Fruit fly (Drosophila melanogaster): ENCODE data around the gene CycJ.
A peak's percentile ranks its signal among the peaks of the same experiment; 100 is the strongest.

Gene CycJ

DNA sequence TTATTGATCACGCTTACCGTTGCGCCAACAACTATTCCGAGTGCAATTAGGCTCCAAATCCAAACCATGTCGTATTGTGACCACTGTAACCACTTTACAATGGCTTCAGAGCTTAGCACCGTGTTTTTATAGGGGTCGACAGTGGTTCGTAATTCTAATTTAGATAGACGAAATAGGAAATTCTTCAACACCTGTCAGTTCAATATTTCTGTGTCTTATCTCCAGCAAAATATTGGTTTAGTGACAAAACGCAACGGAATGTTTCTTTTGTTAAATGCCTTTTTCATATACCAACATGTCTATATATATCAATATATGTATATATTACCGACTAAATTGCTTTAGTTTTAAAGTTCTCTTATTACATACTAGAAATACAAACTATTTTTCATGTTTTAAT is 18.3 kb downstream of the CycJ start, which contains the start of gene CG43074:
CG43074 (minus strand) TSS at position 101 of the 400 bp plus-strand sequence.
- TF ChIP-seq CG8632 (GFP tag; optimal IDR thresholded peaks at IDR 0.05): no peak
- TF ChIP-seq acj6 (GFP tag; optimal IDR thresholded peaks at IDR 0.05): no peak
- no peak for TF ChIP-seq Eip78C (GFP tag)
- no peak for TF ChIP-seq Eip75B (GFP tag; optimal IDR thresholded peaks at IDR 0.05)
- TF ChIP-seq lz (GFP tag; optimal IDR thresholded peaks at IDR 0.05): no peak
- TF ChIP-seq Hr38 (GFP tag; optimal IDR thresholded peaks at IDR 0.05): no peak
- TF ChIP-seq CG32006 (GFP tag; optimal IDR thresholded peaks at IDR 0.05): no peak
- TF ChIP-seq CG1621 (tag; optimal IDR thresholded peaks at IDR 0.05): no peak
- TF ChIP-seq svp (GFP tag): no peak
- TF ChIP-seq Met (GFP tag; optimal IDR thresholded peaks at IDR 0.05): no peak
- no peak for TF ChIP-seq ss (GFP tag; optimal IDR thresholded peaks at IDR 0.05)
- no peak for TF ChIP-seq CG15336 (GFP tag; IDR thresholded peaks at IDR 0.05)
- no peak for TF ChIP-seq salr (GFP tag; optimal IDR thresholded peaks at IDR 0.05)

DNA sequence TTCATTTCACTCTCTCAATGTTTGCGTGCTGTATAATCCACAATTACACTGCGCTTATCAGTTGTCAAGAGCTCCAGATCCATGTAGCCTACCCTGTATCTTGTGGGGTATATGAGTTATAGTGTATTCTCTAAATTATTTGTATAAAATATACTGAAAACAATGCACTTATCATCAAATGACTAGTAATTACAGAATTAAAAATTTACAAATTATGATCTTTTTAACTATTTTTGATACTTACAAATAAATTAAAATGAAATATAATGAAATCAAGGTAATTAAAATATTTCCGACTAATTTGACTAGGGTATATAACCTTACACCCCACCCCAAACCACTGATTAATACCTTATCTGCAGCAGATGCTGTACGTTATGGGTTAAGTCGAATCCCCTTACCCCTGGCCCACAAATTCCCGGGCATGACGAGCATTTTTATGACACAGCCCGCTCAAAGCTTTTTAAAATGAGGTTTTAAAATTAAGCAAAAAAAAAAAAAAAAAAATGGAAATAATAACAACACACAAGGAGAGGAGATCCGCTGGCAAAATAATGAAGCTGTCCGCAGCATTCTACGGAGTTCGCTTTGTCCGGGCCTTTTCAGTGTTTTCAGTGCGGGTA is 19.0 kb downstream of the CycJ start:
- peak; percentile 14 for TF ChIP-seq CG34406 (GFP tag; optimal IDR thresholded peaks at IDR 0.05)
- TF ChIP-seq CG6792 (GFP tag; optimal IDR thresholded peaks at IDR 0.05): no peak
- TF ChIP-seq Hr38 (GFP tag; optimal IDR thresholded peaks at IDR 0.05): no peak
- no peak for TF ChIP-seq Blimp-1 (GFP tag; optimal IDR thresholded peaks at IDR 0.05)
- TF ChIP-seq Ets96B (tag; optimal IDR thresholded peaks at IDR 0.05): peak; percentile 31
- TF ChIP-seq fkh (GFP tag; optimal IDR thresholded peaks at IDR 0.05): no peak
- TF ChIP-seq CG10669 (GFP tag; optimal IDR thresholded peaks at IDR 0.05): no peak
- TF ChIP-seq Hr39 (GFP tag; optimal IDR thresholded peaks at IDR 0.05): no peak
- TF ChIP-seq cyc (GFP tag; optimal IDR thresholded peaks at IDR 0.05): no peak
- no peak for TF ChIP-seq dsx (GFP tag; optimal IDR thresholded peaks at IDR 0.05; ENCODE audit: poor library complexity, severe bottlenecking)
- TF ChIP-seq CG32006 (GFP tag; optimal IDR thresholded peaks at IDR 0.05): peak; percentile 9
- TF ChIP-seq CG9139 (GFP tag; optimal IDR thresholded peaks at IDR 0.05): no peak
- TF ChIP-seq CG8319 (GFP tag; optimal IDR thresholded peaks at IDR 0.05): no peak
- peak; percentile 16 for TF ChIP-seq CG3032 (tag; optimal IDR thresholded peaks at IDR 0.05)
- TF ChIP-seq Met (GFP tag; optimal IDR thresholded peaks at IDR 0.05): no peak
- TF ChIP-seq CG1621 (tag; optimal IDR thresholded peaks at IDR 0.05): no peak
- peak; percentile 12 for TF ChIP-seq Smox (GFP tag; optimal IDR thresholded peaks at IDR 0.05)
- no peak for TF ChIP-seq CG11902 (GFP tag; optimal IDR thresholded peaks at IDR 0.05)
- TF ChIP-seq CG7368 (GFP tag; optimal IDR thresholded peaks at IDR 0.05): no peak
- peak; percentile 96 for TF ChIP-seq svp (GFP tag)
- TF ChIP-seq topi (GFP tag; optimal IDR thresholded peaks at IDR 0.05): no peak
- no peak for TF ChIP-seq Eip75B (GFP tag; optimal IDR thresholded peaks at IDR 0.05)
- no peak for TF ChIP-seq Sox14 (GFP tag; optimal IDR thresholded peaks at IDR 0.05)
- TF ChIP-seq CG6163 (GFP tag; IDR thresholded peaks at IDR 0.05): no peak
- no peak for TF ChIP-seq Lpt (GFP tag; optimal IDR thresholded peaks at IDR 0.05)
- TF ChIP-seq CG11762 (GFP tag; optimal IDR thresholded peaks at IDR 0.05; ENCODE audit: insufficient read depth): no peak
- TF ChIP-seq Ets21C (GFP tag; optimal IDR thresholded peaks at IDR 0.05): no peak
- TF ChIP-seq Sox15 (GFP tag; optimal IDR thresholded peaks at IDR 0.05): no peak
- no peak for TF ChIP-seq acj6 (GFP tag; optimal IDR thresholded peaks at IDR 0.05)
- TF ChIP-seq CG10631 (GFP tag; optimal IDR thresholded peaks at IDR 0.05): no peak
- no peak for TF ChIP-seq vri (GFP tag; optimal IDR thresholded peaks at IDR 0.05)
- TF ChIP-seq achi (GFP tag; optimal IDR thresholded peaks at IDR 0.05): no peak
- TF ChIP-seq Eip93F (GFP tag; optimal IDR thresholded peaks at IDR 0.05): no peak
- peak; percentile 73 for TF ChIP-seq Eip78C (GFP tag)
- peak; percentile 12 for TF ChIP-seq OdsH (GFP tag; optimal IDR thresholded peaks at IDR 0.05)
- TF ChIP-seq fd59A (GFP tag; optimal IDR thresholded peaks at IDR 0.05): no peak
- TF ChIP-seq CG11294 (GFP tag; IDR thresholded peaks at IDR 0.05): no peak
- peak in 1 of 2 experiments; percentile 4 for TF ChIP-seq ss (GFP tag; optimal IDR thresholded peaks at IDR 0.05)
- TF ChIP-seq CG31627 (GFP tag; optimal IDR thresholded peaks at IDR 0.05): no peak
- no peak for TF ChIP-seq CG16779 (tag; optimal IDR thresholded peaks at IDR 0.05)
- TF ChIP-seq esn (GFP tag; optimal IDR thresholded peaks at IDR 0.05): peak; percentile 14
- TF ChIP-seq eg (GFP tag; IDR thresholded peaks at IDR 0.05): peak; percentile 49; the same call in 2 of the 3 replicates
- no peak for TF ChIP-seq lz (GFP tag; optimal IDR thresholded peaks at IDR 0.05)
- no peak for TF ChIP-seq Hr4 (GFP tag; optimal IDR thresholded peaks at IDR 0.05)
- no peak for TF ChIP-seq CG8632 (GFP tag; optimal IDR thresholded peaks at IDR 0.05)
- no peak for TF ChIP-seq CG15336 (GFP tag; IDR thresholded peaks at IDR 0.05)
- no peak for TF ChIP-seq CG6808 (GFP tag; optimal IDR thresholded peaks at IDR 0.05)

Data from whole organism, prepupa.